Worm (Caenorhabditis elegans) whole organism, young adult: ENCODE measurements around the gene clec-247.

Experiments
- B0019.2 ChIP-seq: fragments of 200-800 bp; sonication (Bioruptor generic); conservative IDR thresholded peaks from 2 replicates; pipeline ENCODE4 v1.3.6; 2022; ENCODE audit warnings: missing genetic modification reagents, missing genetic modification characterization, missing compliant biosample characterization
- B0336.3 ChIP-seq: fragments of 200-800 bp; sonication (Bioruptor generic); IDR thresholded peaks from 2 replicates; pipeline ENCODE4 v1.3.6; 2022; ENCODE audit warnings: missing genetic modification characterization, missing compliant biosample characterization
- C06A6.2 ChIP-seq: fragments of 200-800 bp; sonication (Bioruptor generic); conservative IDR thresholded peaks from 2 replicates; pipeline ENCODE4 v1.3.6; 2022; ENCODE audit warnings: missing genetic modification characterization, missing compliant biosample characterization
- F22D6.2 ChIP-seq: sonication (generic microtip); optimal IDR thresholded peaks from 2 replicates; lab custom pipeline; 2016; ENCODE audit warnings: mild to moderate bottlenecking, missing genetic modification characterization, missing compliant biosample characterization
- F33H1.4 ChIP-seq: fragments of 200-800 bp; sonication (Bioruptor generic); IDR thresholded peaks from 2 replicates; pipeline ENCODE4 v1.3.6; 2022; ENCODE audit warnings: missing genetic modification reagents, missing genetic modification characterization, missing compliant biosample characterization
- F39B2.1 ChIP-seq: fragments of 200-800 bp; sonication (Bioruptor generic); IDR thresholded peaks from 2 replicates; pipeline ENCODE4 v1.3.6; 2022; ENCODE audit warnings: missing genetic modification reagents, missing genetic modification characterization, missing compliant biosample characterization
- F57C9.4 ChIP-seq: sonication (generic microtip); optimal IDR thresholded peaks from 2 replicates; lab custom pipeline; 2017; ENCODE audit warnings: mild to moderate bottlenecking, missing genetic modification characterization, missing compliant biosample characterization
- K11D2.4 ChIP-seq: fragments of 200-800 bp; sonication (Bioruptor generic); IDR thresholded peaks from 2 replicates; pipeline ENCODE4 v1.3.6; 2022; ENCODE audit warnings: missing genetic modification reagents, missing genetic modification characterization, missing compliant biosample characterization
- K12H6.12 ChIP-seq: fragments of 200-800 bp; sonication (Bioruptor generic); optimal IDR thresholded peaks from 2 replicates; lab custom pipeline; 2018; ENCODE audit warnings: mild to moderate bottlenecking, missing genetic modification characterization, missing compliant biosample characterization
- Y53F4B.3 ChIP-seq: fragments of 200-800 bp; sonication (Bioruptor generic); IDR thresholded peaks from 2 replicates; pipeline ENCODE4 v1.3.6; 2022; ENCODE audit warnings: missing genetic modification reagents, missing genetic modification characterization, missing compliant biosample characterization
- Y95B8A.8 ChIP-seq: fragments of 200-800 bp; sonication (Bioruptor generic); IDR thresholded peaks from 2 replicates; pipeline ENCODE4 v1.3.6; 2022; ENCODE audit warnings: missing genetic modification reagents, missing genetic modification characterization, missing compliant biosample characterization
- akir-1 ChIP-seq: fragments of 200-800 bp; sonication (Bioruptor generic); optimal IDR thresholded peaks from 2 replicates; lab custom pipeline; 2018; ENCODE audit warnings: mild to moderate bottlenecking, missing genetic modification characterization, moderate library complexity, missing compliant biosample characterization
- aptf-3 ChIP-seq: fragments of 200-800 bp; sonication (Bioruptor generic); IDR thresholded peaks from 2 replicates; pipeline ENCODE4 v1.3.6; 2022; ENCODE audit warnings: missing genetic modification characterization, missing compliant biosample characterization
- athp-1 ChIP-seq: sonication (generic microtip); optimal IDR thresholded peaks from 2 replicates; lab custom pipeline; 2017; ENCODE audit warnings: mild to moderate bottlenecking, missing genetic modification characterization, missing compliant biosample characterization
- attf-6 ChIP-seq: fragments of 200-800 bp; sonication (Bioruptor generic); IDR thresholded peaks from 2 replicates; pipeline ENCODE4 v1.3.6; 2022; ENCODE audit warnings: missing genetic modification reagents, missing genetic modification characterization, missing compliant biosample characterization
- ceh-27 ChIP-seq: fragments of 200-800 bp; sonication (Bioruptor generic); optimal IDR thresholded peaks from 2 replicates; lab custom pipeline; 2018; ENCODE audit warnings: mild to moderate bottlenecking, missing genetic modification characterization, moderate library complexity, missing compliant biosample characterization
- chd-7 ChIP-seq: sonication (generic microtip); optimal IDR thresholded peaks from 2 replicates; lab custom pipeline; 2016; ENCODE audit warnings: mild to moderate bottlenecking, missing genetic modification characterization, moderate library complexity, missing compliant biosample characterization
- dpl-1 ChIP-seq: fragments of 150-350 bp; optimal IDR thresholded peaks from 2 replicates; lab custom pipeline; 2014; ENCODE audit warnings: missing biosample characterization, missing genetic modification reagents, missing genetic modification characterization
- egl-18 ChIP-seq: fragments of 200-800 bp; sonication (Bioruptor generic); IDR thresholded peaks from 2 replicates; pipeline ENCODE4 v1.3.6; 2022; ENCODE audit warnings: missing genetic modification reagents, missing genetic modification characterization, missing compliant biosample characterization
- egrh-3 ChIP-seq: fragments of 200-800 bp; sonication (Bioruptor generic); IDR thresholded peaks from 2 replicates; pipeline ENCODE4 v1.3.6; 2022; ENCODE audit warnings: missing genetic modification reagents, missing genetic modification characterization, missing compliant biosample characterization
- him-1 ChIP-seq: sonication (generic microtip); optimal IDR thresholded peaks from 2 replicates; lab custom pipeline; 2016; ENCODE audit warnings: missing genotype, missing genetic modification reagents, missing genetic modification characterization, missing compliant biosample characterization
- hlh-12 ChIP-seq: sonication (generic microtip); optimal IDR thresholded peaks from 2 replicates; lab custom pipeline; 2016; ENCODE audit warnings: missing genetic modification characterization, missing compliant biosample characterization
- hsf-1 ChIP-seq: fragments of 200-800 bp; sonication (Bioruptor generic); IDR thresholded peaks from 2 replicates; pipeline ENCODE4 v1.3.6; 2022; ENCODE audit warnings: missing genetic modification reagents, missing genetic modification characterization, missing compliant biosample characterization
- lag-1 ChIP-seq: fragments of 200-800 bp; sonication (Bioruptor generic); IDR thresholded peaks from 2 replicates; pipeline ENCODE4 v1.3.6; 2022; ENCODE audit warnings: missing genetic modification reagents, missing genetic modification characterization, missing compliant biosample characterization
- let-526 ChIP-seq: fragments of 200-800 bp; sonication (Bioruptor generic); IDR thresholded peaks from 2 replicates; pipeline ENCODE4 v1.3.6; 2022; ENCODE audit warnings: missing genetic modification reagents, missing genetic modification characterization, missing compliant biosample characterization
- let-607 ChIP-seq, 2 experiments: fragments of 200-800 bp in 1 of 2; sonication (Bioruptor generic) in 1 of 2; sonication (generic microtip) in 1 of 2; optimal IDR thresholded peaks; 2 replicates each; lab custom pipeline; 2016 to 2018; ENCODE audit warnings: mild to moderate bottlenecking in 2 of 2, missing compliant biosample characterization in 2 of 2, missing genetic modification characterization in 2 of 2, moderate library complexity in 2 of 2, missing genotype in 1 of 2
- lin-35 ChIP-seq, 3 experiments: fragments of 150-350 bp in 2 of 3; sonication (generic microtip) in 1 of 3; optimal IDR thresholded peaks; 2 replicates each; lab custom pipeline; 2014 to 2018; ENCODE audit warnings: missing biosample characterization in 3 of 3, missing genetic modification characterization in 3 of 3, missing genetic modification reagents in 3 of 3
- lin-54 ChIP-seq: fragments of 200-800 bp; sonication (Bioruptor generic); optimal IDR thresholded peaks from 2 replicates; lab custom pipeline; 2018; ENCODE audit warnings: mild to moderate bottlenecking, missing genetic modification characterization, missing compliant biosample characterization
- madf-3 ChIP-seq: fragments of 200-800 bp; sonication (Bioruptor generic); IDR thresholded peaks from 2 replicates; pipeline ENCODE4 v1.3.6; 2022; ENCODE audit warnings: missing genetic modification reagents, missing genetic modification characterization, missing compliant biosample characterization
- mcd-1 ChIP-seq: fragments of 200-800 bp; sonication (Bioruptor generic); IDR thresholded peaks from 2 replicates; pipeline ENCODE4 v1.3.6; 2022; ENCODE audit warnings: missing genetic modification reagents, missing genetic modification characterization, missing compliant biosample characterization
- mel-28 ChIP-seq: sonication (generic microtip); optimal IDR thresholded peaks from 2 replicates; lab custom pipeline; 2016; ENCODE audit warnings: borderline replicate concordance, mild to moderate bottlenecking, missing genetic modification characterization, missing compliant biosample characterization
- mes-4 ChIP-seq: sonication (generic microtip); optimal IDR thresholded peaks from 2 replicates; lab custom pipeline; 2016; ENCODE audit warnings: missing genotype, missing genetic modification characterization, missing compliant biosample characterization
- nfyb-1 ChIP-seq: fragments of 200-800 bp; sonication (Bioruptor generic); IDR thresholded peaks from 2 replicates; pipeline ENCODE4 v1.3.6; 2022; ENCODE audit warnings: missing genetic modification reagents, missing genetic modification characterization, missing compliant biosample characterization
- nhr-27 ChIP-seq: fragments of 200-800 bp; sonication (Bioruptor generic); optimal IDR thresholded peaks from 2 replicates; lab custom pipeline; 2018; ENCODE audit warnings: mild to moderate bottlenecking, missing genetic modification characterization, moderate library complexity, missing compliant biosample characterization
- pbrm-1 ChIP-seq: fragments of 200-800 bp; sonication (Bioruptor generic); IDR thresholded peaks from 2 replicates; pipeline ENCODE4 v1.3.6; 2022; ENCODE audit warnings: missing genetic modification reagents, missing genetic modification characterization, missing compliant biosample characterization
- sea-2 ChIP-seq: fragments of 200-800 bp; sonication (Bioruptor generic); IDR thresholded peaks from 2 replicates; pipeline ENCODE4 v1.3.6; 2022; ENCODE audit warnings: missing genetic modification characterization, missing compliant biosample characterization
- snpc-1.1 ChIP-seq: sonication (generic microtip); optimal IDR thresholded peaks from 2 replicates; lab custom pipeline; 2017; ENCODE audit warnings: missing genetic modification characterization, mild to moderate bottlenecking, missing compliant biosample characterization, antibody characterized with exemption, moderate library complexity, missing genotype, missing genetic modification reagents; ENCODE audit not compliant: insufficient read depth
- snpc-1.3 ChIP-seq: sonication (generic microtip); optimal IDR thresholded peaks from 2 replicates; lab custom pipeline; 2017; ENCODE audit warnings: missing genetic modification characterization, mild to moderate bottlenecking, missing compliant biosample characterization, antibody characterized with exemption, moderate library complexity, missing genotype, missing genetic modification reagents; ENCODE audit not compliant: insufficient read depth
- somi-1 ChIP-seq: fragments of 200-800 bp; sonication (Bioruptor generic); optimal IDR thresholded peaks from 2 replicates; lab custom pipeline; 2018; ENCODE audit warnings: mild to moderate bottlenecking, missing genetic modification characterization, missing compliant biosample characterization
- sptf-2 ChIP-seq: fragments of 200-800 bp; sonication (Bioruptor generic); optimal IDR thresholded peaks from 2 replicates; lab custom pipeline; 2018; ENCODE audit warnings: mild to moderate bottlenecking, missing genetic modification characterization, missing compliant biosample characterization
- tbx-9 ChIP-seq: sonication (generic microtip); optimal IDR thresholded peaks from 2 replicates; lab custom pipeline; 2016; ENCODE audit warnings: borderline replicate concordance, missing genetic modification characterization, inconsistent platforms, missing compliant biosample characterization
- unc-62 ChIP-seq: fragments of 150-350 bp; optimal IDR thresholded peaks from 2 replicates; lab custom pipeline; 2014; ENCODE audit warnings: missing biosample characterization, missing genetic modification reagents, missing genetic modification characterization
- xnd-1 ChIP-seq: sonication (generic microtip); optimal IDR thresholded peaks from 2 replicates; lab custom pipeline; 2016; ENCODE audit warnings: missing genotype, missing genetic modification reagents, missing genetic modification characterization, missing compliant biosample characterization
- ztf-22 ChIP-seq: fragments of 200-800 bp; sonication (Bioruptor generic); optimal IDR thresholded peaks from 2 replicates; lab custom pipeline; 2018; ENCODE audit warnings: mild to moderate bottlenecking, missing genetic modification characterization, moderate library complexity, missing compliant biosample characterization
- ztf-26 ChIP-seq: sonication (generic microtip); optimal IDR thresholded peaks from 2 replicates; lab custom pipeline; 2017; ENCODE audit warnings: missing genetic modification characterization, missing compliant biosample characterization
- ztf-28 ChIP-seq: fragments of 200-800 bp; sonication (Bioruptor generic); IDR thresholded peaks from 2 replicates; pipeline ENCODE4 v1.3.6; 2022; ENCODE audit warnings: missing genetic modification reagents, missing genetic modification characterization, missing compliant biosample characterization

clec-247 gene

DNA sequence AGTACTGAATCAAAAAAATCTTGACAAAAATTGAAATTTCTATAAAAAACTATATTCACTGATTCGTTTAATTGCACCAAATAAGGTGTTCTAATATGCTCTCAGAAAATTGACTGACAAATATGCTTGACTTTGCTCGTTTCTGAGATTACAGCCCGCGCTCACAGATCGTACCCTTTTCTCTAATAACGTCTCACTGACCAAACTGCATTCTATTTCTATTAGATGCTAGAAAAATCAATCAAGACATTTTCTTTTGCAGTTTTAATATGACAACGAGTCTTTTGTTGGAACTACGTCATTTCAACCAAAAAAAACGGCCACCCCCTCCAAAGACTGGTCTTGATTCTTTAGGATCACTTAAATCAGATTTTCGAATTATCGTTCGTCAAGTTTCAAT is at the start of gene clec-247:
Gene clec-247, plus strand, starts transcription at position 301 of the 400 bp plus-strand sequence.
- TF ChIP-seq egrh-3 (GFP tag; lab: Robert Waterston, UW): no peak
- TF ChIP-seq Y53F4B.3: no peak
- TF ChIP-seq nhr-27 (tag; lab: Kevin White, UChicago): no peak
- TF ChIP-seq F22D6.2 (tag; lab: Kevin White, UChicago): no peak
- TF ChIP-seq K11D2.4 (GFP tag; lab: Robert Waterston, UW): no peak
- TF ChIP-seq Y95B8A.8 (GFP tag; lab: Robert Waterston, UW): no peak
- TF ChIP-seq lag-1 (GFP tag; lab: Robert Waterston, UW): no peak
- TF ChIP-seq B0019.2 (GFP tag; lab: Robert Waterston, UW): no peak
- no peak for TF ChIP-seq hlh-12 (tag; lab: Kevin White, UChicago)
- no peak for TF ChIP-seq sptf-2
- no peak for TF ChIP-seq sea-2 (GFP tag; lab: Robert Waterston, UW)
- no peak for TF ChIP-seq akir-1 (GFP tag; lab: Kevin White, UChicago)
- no peak for TF ChIP-seq madf-3
- no peak for TF ChIP-seq aptf-3 (GFP tag; lab: Robert Waterston, UW)
- no peak for TF ChIP-seq ceh-27

DNA sequence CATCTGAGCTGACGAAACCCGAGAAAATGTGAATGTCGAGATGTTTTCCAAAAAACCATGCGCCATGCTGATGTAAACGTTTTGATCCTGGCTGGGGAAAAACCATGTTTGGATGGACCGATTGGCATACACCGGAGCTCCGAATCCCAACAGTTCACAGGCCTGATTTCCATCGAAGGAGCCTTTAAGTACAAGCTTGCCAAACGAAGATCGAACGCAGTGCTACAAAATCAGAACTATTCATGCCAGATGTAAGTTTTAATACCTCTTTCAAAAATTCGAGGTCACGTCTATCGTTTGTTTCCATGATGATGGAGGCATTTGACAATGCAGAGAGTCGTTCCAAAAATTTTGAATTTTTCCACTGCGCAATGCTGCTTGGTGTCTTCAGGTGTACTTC is 46.9 kb upstream of the clec-247 start:
- TF ChIP-seq C06A6.2 (GFP tag; lab: Robert Waterston, UW) (no peak), ztf-26 (tag; lab: Kevin White, UChicago) (no peak), egl-18 (no peak), attf-6 (GFP tag; lab: Robert Waterston, UW) (no peak), B0336.3 (no peak), K12H6.12 (tag; lab: Kevin White, UChicago) (no peak), sea-2 (GFP tag; lab: Robert Waterston, UW) (no peak), mes-4 (tag; lab: Kevin White, UChicago) (no peak), athp-1 (tag; lab: Kevin White, UChicago) (no peak), hsf-1 (GFP tag; lab: Robert Waterston, UW) (no peak), lin-54 (GFP tag; lab: Kevin White, UChicago) (no peak), tbx-9 (tag; lab: Kevin White, UChicago) (no peak), dpl-1 (no peak), lag-1 (GFP tag; lab: Robert Waterston, UW) (no peak), unc-62 (no peak), mcd-1 (GFP tag; lab: Robert Waterston, UW) (no peak)

DNA sequence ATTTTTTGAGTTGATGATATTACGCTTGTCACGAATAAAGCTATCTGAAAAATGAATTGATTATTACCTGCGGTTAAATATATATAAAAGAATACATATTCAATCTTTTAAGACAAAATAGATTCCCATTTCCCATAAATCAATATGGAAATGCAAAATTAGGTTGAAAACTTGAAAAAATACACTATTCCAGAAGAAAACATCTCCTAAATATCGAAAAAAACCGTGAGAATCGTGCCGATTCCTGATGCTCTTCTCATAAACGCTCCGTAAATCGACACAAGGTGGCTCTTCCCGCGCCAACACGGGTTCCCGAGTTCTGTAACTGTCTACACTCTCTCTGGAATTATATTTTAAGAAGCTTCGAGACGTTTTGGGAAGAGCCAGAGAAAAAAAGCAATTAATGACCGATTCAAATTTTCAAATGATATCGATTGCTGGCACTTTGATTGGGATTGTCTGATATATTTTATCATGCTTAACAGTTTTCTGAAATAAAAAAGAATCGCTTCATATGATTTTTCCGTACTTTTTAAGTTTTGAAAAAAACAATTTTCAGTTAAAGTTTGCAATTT is 45.9 kb upstream of the clec-247 start, which contains the start of gene R10E8.3:
Gene R10E8.3, minus strand, starts transcription at position 51 of the 575 bp plus-strand sequence.
- no peak for TF ChIP-seq ztf-28 (GFP tag; lab: Robert Waterston, UW)
- TF ChIP-seq let-607 (tag; optimal IDR thresholded peaks at IDR 0.05; lab: Kevin White, UChicago): no peak
- TF ChIP-seq lin-35 (GFP tag; optimal IDR thresholded peaks at IDR 0.05; lab: Kevin White, UChicago): no peak
- TF ChIP-seq attf-6 (GFP tag; lab: Robert Waterston, UW): no peak
- no peak for TF ChIP-seq him-1 (tag; lab: Kevin White, UChicago)
- no peak for TF ChIP-seq F33H1.4 (GFP tag; lab: Robert Waterston, UW)
- TF ChIP-seq snpc-1.1 (tag; lab: Kevin White, UChicago): no peak
- TF ChIP-seq let-526: no peak
- TF ChIP-seq F39B2.1 (GFP tag; lab: Robert Waterston, UW): no peak
- TF ChIP-seq chd-7 (tag; lab: Kevin White, UChicago): no peak
- no peak for TF ChIP-seq snpc-1.3
- TF ChIP-seq K12H6.12 (tag; lab: Kevin White, UChicago): no peak
- TF ChIP-seq xnd-1 (tag; lab: Kevin White, UChicago): no peak
- TF ChIP-seq pbrm-1 (GFP tag; lab: Robert Waterston, UW): no peak
- TF ChIP-seq F57C9.4 (tag; lab: Kevin White, UChicago): no peak
- no peak for TF ChIP-seq nfyb-1
- no peak for TF ChIP-seq ztf-22 (GFP tag; lab: Kevin White, UChicago)
- no peak for TF ChIP-seq somi-1 (GFP tag; lab: Kevin White, UChicago)
- no peak for TF ChIP-seq K11D2.4 (GFP tag; lab: Robert Waterston, UW)
- no peak for TF ChIP-seq mel-28 (tag; lab: Kevin White, UChicago)
